Fruit fly (Drosophila melanogaster): ENCODE measurements around the gene tos.

DNA sequence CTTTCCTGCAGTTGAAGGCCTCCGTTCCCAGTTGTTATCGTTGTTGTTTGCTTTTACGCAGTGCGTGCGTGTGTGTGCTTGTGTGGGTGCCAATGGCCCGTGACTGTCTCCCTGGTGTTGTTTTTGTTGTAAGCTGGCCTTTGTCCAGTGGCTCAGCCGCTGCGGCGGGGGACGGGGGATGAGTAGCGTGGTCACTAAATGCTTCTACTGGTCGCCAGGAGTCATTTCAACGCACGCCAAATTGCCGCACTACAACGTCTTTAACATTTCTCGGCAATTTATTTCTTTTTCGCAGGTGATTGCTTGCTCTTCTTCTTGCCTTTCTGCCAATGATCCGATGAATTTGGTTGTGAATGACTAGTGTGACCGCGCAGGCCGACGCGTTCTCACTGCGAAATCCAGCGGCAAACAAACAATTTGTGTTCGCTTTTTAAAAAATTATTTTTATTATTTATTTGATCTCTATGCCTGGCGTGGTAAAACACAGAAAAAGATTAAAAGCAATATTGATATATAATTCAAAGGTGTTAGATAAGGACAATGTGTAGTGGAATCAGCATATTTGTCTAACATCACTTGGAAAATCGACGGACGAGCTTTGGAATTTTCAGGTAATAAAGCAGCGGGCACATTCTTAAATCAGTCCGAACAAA, 26.5 kb upstream of the tos start, which contains the start of the genes Faf2 and Grip71:
- TF ChIP-seq foxo (GFP tag; optimal IDR thresholded peaks at IDR 0.05) (peak in 1 of 2 experiments; percentile 81), psq (GFP tag; optimal IDR thresholded peaks at IDR 0.05) (peak; percentile 62), lola (GFP tag; optimal IDR thresholded peaks at IDR 0.05) (no peak), fru (GFP tag; optimal IDR thresholded peaks at IDR 0.05) (peak; percentile 72), CrebA (GFP tag; optimal IDR thresholded peaks at IDR 0.05; ENCODE audit: borderline replicate concordance) (no peak), Dfd (GFP tag; optimal IDR thresholded peaks at IDR 0.05) (no peak), ey (GFP tag; optimal IDR thresholded peaks at IDR 0.05) (peak; percentile 74)

All from whole organism, wandering third instar larva.